Worm (Caenorhabditis elegans): ENCODE measurements around the gene R03H10.1.

Gene R03H10.1

DNA sequence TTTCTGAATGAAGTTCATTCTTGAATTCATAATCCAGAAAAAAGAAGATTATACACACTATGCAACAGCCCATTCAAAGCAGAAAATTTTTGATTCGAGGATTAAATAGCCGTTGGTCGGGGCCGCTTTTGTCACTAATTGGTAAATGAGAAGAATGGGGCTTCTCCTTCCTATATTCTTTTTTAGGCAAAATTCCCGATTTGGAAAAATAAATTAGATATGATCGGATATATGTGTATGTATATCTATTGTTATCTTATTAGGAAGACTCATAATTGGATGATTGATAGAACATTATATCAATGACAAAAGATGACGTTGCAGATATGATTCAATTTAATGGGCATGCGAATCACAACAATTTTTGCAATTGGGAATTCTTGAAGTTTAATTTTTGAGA, 29.8 kb upstream of the R03H10.1 start:
- TF ChIP-seq crh-2 (tag; optimal IDR thresholded peaks at IDR 0.05) (no peak), lin-13 (GFP tag; optimal IDR thresholded peaks at IDR 0.05) (no peak)

DNA sequence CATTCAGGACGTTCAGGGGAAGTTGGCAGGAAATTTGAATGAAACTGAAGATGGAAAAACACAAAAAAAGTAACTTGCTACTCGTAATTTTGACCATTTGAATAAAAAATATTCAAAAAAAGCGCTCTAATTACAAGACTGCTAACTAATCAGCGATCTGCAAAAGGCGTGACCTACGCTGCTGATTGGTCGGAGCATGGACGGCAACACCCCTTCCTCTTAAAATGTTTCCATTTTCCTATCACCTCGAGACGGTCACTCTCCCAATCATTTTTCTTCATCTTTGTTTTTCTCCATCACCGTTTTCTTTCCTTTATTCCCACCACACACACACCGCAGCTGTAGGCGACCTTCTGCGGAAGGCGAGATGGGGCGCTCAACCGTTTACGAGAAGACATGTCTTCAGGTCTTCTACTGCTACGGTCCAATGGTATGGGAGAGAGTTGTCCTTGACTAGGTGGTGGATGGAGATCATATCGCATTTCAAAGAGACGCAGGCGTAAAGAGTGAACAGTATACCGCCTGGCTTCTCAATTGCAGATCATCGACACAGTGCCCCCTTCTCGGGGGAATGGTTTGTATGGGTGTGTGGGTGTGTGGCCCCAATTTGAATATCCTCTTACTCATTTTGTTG, 28.4 kb upstream of the R03H10.1 start:
- TF ChIP-seq sma-3 (GFP tag; optimal IDR thresholded peaks at IDR 0.05) (peak; percentile 9), fos-1 (tag; optimal IDR thresholded peaks at IDR 0.05) (peak; percentile 31), aly-2 (tag; optimal IDR thresholded peaks at IDR 0.05) (no peak), C34F6.9 (tag; optimal IDR thresholded peaks at IDR 0.05) (peak; percentile 16), nhr-129 (tag; optimal IDR thresholded peaks at IDR 0.05) (peak; percentile 26), mdl-1 (tag; optimal IDR thresholded peaks at IDR 0.05) (no peak), ceh-16 (tag; optimal IDR thresholded peaks at IDR 0.05) (peak; percentile 39), blmp-1 (tag; optimal IDR thresholded peaks at IDR 0.05; ENCODE audit: insufficient read depth) (peak; percentile 33), nhr-21 (tag; optimal IDR thresholded peaks at IDR 0.05) (peak; percentile 17), nhr-25 (tag; optimal IDR thresholded peaks at IDR 0.05) (peak; percentile 87)

- TF ChIP-seq ama-1 (optimal IDR thresholded peaks at IDR 0.05) (no peak), dmd-4 (tag; optimal IDR thresholded peaks at IDR 0.05) (no peak), skn-1 (tag; optimal IDR thresholded peaks at IDR 0.05) (no peak), nhr-129 (tag; optimal IDR thresholded peaks at IDR 0.05) (no peak), nhr-25 (tag; optimal IDR thresholded peaks at IDR 0.05) (no peak), peb-1 (tag; optimal IDR thresholded peaks at IDR 0.05) (no peak), nhr-6 (tag; optimal IDR thresholded peaks at IDR 0.05) (no peak), ceh-16 (tag; optimal IDR thresholded peaks at IDR 0.05) (no peak), lin-39 (tag; optimal IDR thresholded peaks at IDR 0.05) (no peak), R02D3.7 (tag; optimal IDR thresholded peaks at IDR 0.05) (no peak), nhr-12 (tag; optimal IDR thresholded peaks at IDR 0.05) (no peak), ceh-82 (tag; optimal IDR thresholded peaks at IDR 0.05) (no peak), sma-9 (GFP tag; optimal IDR thresholded peaks at IDR 0.05) (no peak), sma-9 (tag; optimal IDR thresholded peaks at IDR 0.05) (no peak), lin-13 (GFP tag; optimal IDR thresholded peaks at IDR 0.05) (no peak), F13H6.1 (tag; optimal IDR thresholded peaks at IDR 0.05) (no peak), egl-27 (tag; optimal IDR thresholded peaks at IDR 0.05) (no peak)
Measured at ce11 chrII:4152864-4153263, 27.2 kb upstream of the R03H10.1 start.

ce11 chrII:4155112-4155823, 24.8 kb upstream of the R03H10.1 start, which contains the start of gene R03H10.2:
TSS of gene R03H10.2 (plus strand) at chrII:4155773.
- TF ChIP-seq sma-3 (GFP tag; optimal IDR thresholded peaks at IDR 0.05) (no peak), alr-1 (tag; optimal IDR thresholded peaks at IDR 0.05) (no peak), lin-13 (GFP tag; optimal IDR thresholded peaks at IDR 0.05) (no peak), lin-11 (tag; optimal IDR thresholded peaks at IDR 0.05) (no peak), F13H6.1 (tag; optimal IDR thresholded peaks at IDR 0.05) (no peak), ceh-82 (tag; optimal IDR thresholded peaks at IDR 0.05) (no peak), nhr-6 (tag; optimal IDR thresholded peaks at IDR 0.05) (no peak), nhr-25 (tag; optimal IDR thresholded peaks at IDR 0.05) (no peak), C34F6.9 (tag; optimal IDR thresholded peaks at IDR 0.05) (no peak), zag-1 (tag; optimal IDR thresholded peaks at IDR 0.05) (no peak), unc-39 (tag; optimal IDR thresholded peaks at IDR 0.05) (no peak), nhr-12 (tag; optimal IDR thresholded peaks at IDR 0.05) (no peak), mdl-1 (tag; optimal IDR thresholded peaks at IDR 0.05) (no peak), unc-62 (GFP tag; optimal IDR thresholded peaks at IDR 0.05) (no peak), ceh-16 (tag; optimal IDR thresholded peaks at IDR 0.05) (no peak)

DNA sequence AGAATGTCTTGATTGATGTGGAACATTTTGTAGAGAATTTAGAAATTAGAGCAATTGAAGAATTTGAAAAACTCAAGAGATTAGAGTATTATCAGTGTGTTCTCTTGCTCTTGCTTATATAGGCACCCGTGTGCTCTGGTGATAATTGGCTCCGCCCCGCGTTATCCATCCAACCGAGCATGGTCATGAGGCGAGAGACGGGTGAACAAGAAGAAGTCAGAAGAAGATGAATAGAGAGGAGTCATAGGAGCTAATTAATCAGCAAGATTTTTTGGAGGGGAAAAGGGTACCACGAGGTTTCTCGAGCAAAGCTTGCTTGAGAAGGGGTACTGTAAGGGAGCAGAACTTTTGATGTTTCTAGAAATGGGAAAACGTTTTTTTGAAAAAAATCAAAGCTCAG, 22.2 kb upstream of the R03H10.1 start:
- TF ChIP-seq zag-1 (tag; optimal IDR thresholded peaks at IDR 0.05) = no peak
- no peak for TF ChIP-seq F13H6.1 (tag; optimal IDR thresholded peaks at IDR 0.05)
- TF ChIP-seq nhr-129 (tag; optimal IDR thresholded peaks at IDR 0.05) = no peak
- no peak for TF ChIP-seq lin-13 (GFP tag; optimal IDR thresholded peaks at IDR 0.05)
- no peak for TF ChIP-seq nhr-25 (tag; optimal IDR thresholded peaks at IDR 0.05)
- TF ChIP-seq ztf-1 (GFP tag; conservative IDR thresholded peaks at IDR 0.05) = no peak

Data from whole organism, L2 larva.